Worm (Caenorhabditis elegans) whole organism, young adult: ENCODE results near the gene B0310.1.

Experiments used
- B0035.1 ChIP-seq: sonication (generic microtip); optimal IDR thresholded peaks from 2 replicates; lab custom pipeline; 2016; ENCODE audit warnings: missing genetic modification characterization, mild to moderate bottlenecking, missing compliant biosample characterization, missing genotype, missing genetic modification reagents
- C06A6.2 ChIP-seq: fragments of 200-800 bp; sonication (Bioruptor generic); conservative IDR thresholded peaks from 2 replicates; pipeline ENCODE4 v1.3.6; 2022; ENCODE audit warnings: missing genetic modification characterization, missing compliant biosample characterization
- F57C9.4 ChIP-seq: sonication (generic microtip); optimal IDR thresholded peaks from 2 replicates; lab custom pipeline; 2017; ENCODE audit warnings: mild to moderate bottlenecking, missing genetic modification characterization, missing compliant biosample characterization
- Y56A3A.18 ChIP-seq: fragments of 200-800 bp; sonication (Bioruptor generic); IDR thresholded peaks from 2 replicates; pipeline ENCODE4 v1.3.6; 2022; ENCODE audit warnings: missing genetic modification reagents, missing genetic modification characterization, missing compliant biosample characterization
- Y79H2A.3 ChIP-seq: fragments of 200-800 bp; sonication (Bioruptor generic); conservative IDR thresholded peaks from 2 replicates; pipeline ENCODE4 v1.3.6; 2022; ENCODE audit warnings: missing genetic modification reagents, missing genetic modification characterization, missing compliant biosample characterization
- Y95B8A.8 ChIP-seq: fragments of 200-800 bp; sonication (Bioruptor generic); IDR thresholded peaks from 2 replicates; pipeline ENCODE4 v1.3.6; 2022; ENCODE audit warnings: missing genetic modification reagents, missing genetic modification characterization, missing compliant biosample characterization
- ama-1 ChIP-seq, 3 experiments: fragments of 150-350 bp in 1 of 3; sonication (generic microtip) in 2 of 3; optimal IDR thresholded peaks; 2 replicates each; lab custom pipeline; 2014 to 2018; ENCODE audit warnings: missing biosample characterization in 2 of 3, missing genetic modification characterization in 2 of 3, missing genetic modification reagents in 2 of 3
- attf-5 ChIP-seq: fragments of 200-800 bp; sonication (Bioruptor generic); optimal IDR thresholded peaks from 2 replicates; lab custom pipeline; 2018; ENCODE audit warnings: mild to moderate bottlenecking, missing genetic modification characterization, missing compliant biosample characterization
- bed-1 ChIP-seq: fragments of 200-800 bp; sonication (Bioruptor generic); IDR thresholded peaks from 2 replicates; pipeline ENCODE4 v1.3.6; 2022; ENCODE audit warnings: missing genetic modification reagents, missing genetic modification characterization, missing compliant biosample characterization
- bed-2 ChIP-seq: fragments of 200-800 bp; sonication (Bioruptor generic); IDR thresholded peaks from 2 replicates; pipeline ENCODE4 v1.3.6; 2022; ENCODE audit warnings: missing genetic modification reagents, missing genetic modification characterization, missing compliant biosample characterization
- cebp-1 ChIP-seq, 2 experiments: fragments of 200-800 bp in 1 of 2; sonication (Bioruptor generic) in 1 of 2; sonication (generic microtip) in 1 of 2; IDR thresholded peaks in 1 of 2; optimal IDR thresholded peaks in 1 of 2; 2 replicates each; pipeline versions ENCODE4 v1.3.6 to Lab custom; 2017 to 2022; ENCODE audit warnings: missing compliant biosample characterization in 2 of 2, missing genetic modification characterization in 2 of 2, mild to moderate bottlenecking in 1 of 2, missing genetic modification reagents in 1 of 2, moderate library complexity in 1 of 2
- ceh-27 ChIP-seq: fragments of 200-800 bp; sonication (Bioruptor generic); optimal IDR thresholded peaks from 2 replicates; lab custom pipeline; 2018; ENCODE audit warnings: mild to moderate bottlenecking, missing genetic modification characterization, moderate library complexity, missing compliant biosample characterization
- ceh-58 ChIP-seq: fragments of 200-800 bp; sonication (Bioruptor generic); IDR thresholded peaks from 2 replicates; pipeline ENCODE4 v1.3.6; 2022; ENCODE audit warnings: missing genetic modification characterization, missing compliant biosample characterization
- ceh-91 ChIP-seq: fragments of 200-800 bp; sonication (Bioruptor generic); IDR thresholded peaks from 2 replicates; pipeline ENCODE4 v1.3.6; 2022; ENCODE audit warnings: missing genetic modification reagents, missing genetic modification characterization, missing compliant biosample characterization
- chd-7 ChIP-seq: sonication (generic microtip); optimal IDR thresholded peaks from 2 replicates; lab custom pipeline; 2016; ENCODE audit warnings: mild to moderate bottlenecking, missing genetic modification characterization, moderate library complexity, missing compliant biosample characterization
- dpl-1 ChIP-seq: fragments of 150-350 bp; optimal IDR thresholded peaks from 2 replicates; lab custom pipeline; 2014; ENCODE audit warnings: missing biosample characterization, missing genetic modification reagents, missing genetic modification characterization
- egl-44 ChIP-seq: fragments of 200-800 bp; sonication (Bioruptor generic); IDR thresholded peaks from 2 replicates; pipeline ENCODE4 v1.3.6; 2022; ENCODE audit warnings: missing genetic modification reagents, missing genetic modification characterization, missing compliant biosample characterization
- him-1 ChIP-seq: sonication (generic microtip); optimal IDR thresholded peaks from 2 replicates; lab custom pipeline; 2016; ENCODE audit warnings: missing genotype, missing genetic modification reagents, missing genetic modification characterization, missing compliant biosample characterization
- hlh-26 ChIP-seq: fragments of 200-800 bp; sonication (Bioruptor generic); conservative IDR thresholded peaks from 2 replicates; pipeline ENCODE4 v1.3.6; 2022; ENCODE audit warnings: missing genetic modification reagents, missing genetic modification characterization, missing compliant biosample characterization
- hmg-1.2 ChIP-seq: fragments of 200-800 bp; sonication (Bioruptor generic); IDR thresholded peaks from 2 replicates; pipeline ENCODE4 v1.3.6; 2022; ENCODE audit warnings: missing genetic modification reagents, missing genetic modification characterization, missing compliant biosample characterization
- hmg-20 ChIP-seq: fragments of 200-800 bp; sonication (Bioruptor generic); IDR thresholded peaks from 2 replicates; pipeline ENCODE4 v1.3.6; 2022; ENCODE audit warnings: missing genetic modification reagents, missing genetic modification characterization, missing compliant biosample characterization
- hrde-1 ChIP-seq: sonication (generic microtip); optimal IDR thresholded peaks from 2 replicates; lab custom pipeline; 2016; ENCODE audit warnings: missing genetic modification characterization, mild to moderate bottlenecking, missing compliant biosample characterization, moderate library complexity, missing genotype, missing genetic modification reagents, borderline replicate concordance
- hsf-1 ChIP-seq: fragments of 200-800 bp; sonication (Bioruptor generic); IDR thresholded peaks from 2 replicates; pipeline ENCODE4 v1.3.6; 2022; ENCODE audit warnings: missing genetic modification reagents, missing genetic modification characterization, missing compliant biosample characterization
- lin-54 ChIP-seq: fragments of 200-800 bp; sonication (Bioruptor generic); optimal IDR thresholded peaks from 2 replicates; lab custom pipeline; 2018; ENCODE audit warnings: mild to moderate bottlenecking, missing genetic modification characterization, missing compliant biosample characterization
- lsl-1 ChIP-seq: fragments of 200-800 bp; sonication (Bioruptor generic); optimal IDR thresholded peaks from 2 replicates; lab custom pipeline; 2018; ENCODE audit warnings: mild to moderate bottlenecking, missing genetic modification characterization, moderate library complexity, missing compliant biosample characterization
- madf-3 ChIP-seq: fragments of 200-800 bp; sonication (Bioruptor generic); IDR thresholded peaks from 2 replicates; pipeline ENCODE4 v1.3.6; 2022; ENCODE audit warnings: missing genetic modification reagents, missing genetic modification characterization, missing compliant biosample characterization
- nhr-179 ChIP-seq: sonication (generic microtip); optimal IDR thresholded peaks from 2 replicates; lab custom pipeline; 2016; ENCODE audit warnings: mild to moderate bottlenecking, missing genetic modification characterization, missing compliant biosample characterization
- nhr-80 ChIP-seq: sonication (generic microtip); optimal IDR thresholded peaks from 2 replicates; lab custom pipeline; 2016; ENCODE audit warnings: missing genetic modification characterization, missing compliant biosample characterization
- pbrm-1 ChIP-seq: fragments of 200-800 bp; sonication (Bioruptor generic); IDR thresholded peaks from 2 replicates; pipeline ENCODE4 v1.3.6; 2022; ENCODE audit warnings: missing genetic modification reagents, missing genetic modification characterization, missing compliant biosample characterization
- pha-4 ChIP-seq: fragments of 150-350 bp; sonication (generic microtip); optimal IDR thresholded peaks from 2 replicates; lab custom pipeline; 2014; ENCODE audit warnings: missing biosample characterization, missing genetic modification reagents, missing genetic modification characterization
- rpc-1 ChIP-seq, 2 experiments: fragments of 150-350 bp in 1 of 2; sonication (generic microtip) in 1 of 2; optimal IDR thresholded peaks; 2 replicates each; lab custom pipeline; 2014 to 2018; ENCODE audit warnings: missing biosample characterization in 1 of 2, missing genetic modification characterization in 1 of 2, missing genetic modification reagents in 1 of 2, missing genotype in 1 of 2
- sea-2 ChIP-seq: fragments of 200-800 bp; sonication (Bioruptor generic); IDR thresholded peaks from 2 replicates; pipeline ENCODE4 v1.3.6; 2022; ENCODE audit warnings: missing genetic modification characterization, missing compliant biosample characterization
- snpc-3.4 ChIP-seq: sonication (generic microtip); optimal IDR thresholded peaks from 2 replicates; lab custom pipeline; 2017; ENCODE audit warnings: missing genetic modification characterization, mild to moderate bottlenecking, missing compliant biosample characterization, antibody characterized with exemption, moderate library complexity, missing genotype, missing genetic modification reagents
- tbp1 ChIP-seq: fragments of 200-800 bp; sonication (Bioruptor generic); optimal IDR thresholded peaks from 2 replicates; lab custom pipeline; 2018; ENCODE audit warnings: mild to moderate bottlenecking, missing genetic modification characterization, missing compliant biosample characterization
- tbx-9 ChIP-seq: sonication (generic microtip); optimal IDR thresholded peaks from 2 replicates; lab custom pipeline; 2016; ENCODE audit warnings: borderline replicate concordance, missing genetic modification characterization, inconsistent platforms, missing compliant biosample characterization
- zfh-2 ChIP-seq: fragments of 200-800 bp; sonication (Bioruptor generic); conservative IDR thresholded peaks from 2 replicates; pipeline ENCODE4 v1.3.6; 2022; ENCODE audit warnings: missing genetic modification reagents, missing genetic modification characterization, missing compliant biosample characterization
- ztf-22 ChIP-seq: fragments of 200-800 bp; sonication (Bioruptor generic); optimal IDR thresholded peaks from 2 replicates; lab custom pipeline; 2018; ENCODE audit warnings: mild to moderate bottlenecking, missing genetic modification characterization, moderate library complexity, missing compliant biosample characterization
- ztf-26 ChIP-seq: sonication (generic microtip); optimal IDR thresholded peaks from 2 replicates; lab custom pipeline; 2017; ENCODE audit warnings: missing genetic modification characterization, missing compliant biosample characterization
- ztf-3 ChIP-seq: fragments of 200-800 bp; sonication (Bioruptor generic); optimal IDR thresholded peaks from 2 replicates; lab custom pipeline; 2018; ENCODE audit warnings: mild to moderate bottlenecking, missing genetic modification characterization, missing compliant biosample characterization

B0310.1 gene

ce11 chrX:489635-490105 lies 3.4 kb upstream of the B0310.1 start, which contains the start of gene egl-17 (continued):
- TF ChIP-seq hmg-1.2 (GFP tag; lab: Robert Waterston, UW) (peak; percentile 86), Y79H2A.3 (GFP tag; lab: Robert Waterston, UW) (no peak), zfh-2 (GFP tag; lab: Robert Waterston, UW) (no peak; the same call in 1 of the 2 replicates), ztf-3 (GFP tag; lab: Kevin White, UChicago) (peak; percentile 68), snpc-3.4 (peak; percentile 73), tbx-9 (tag; lab: Kevin White, UChicago) (peak; percentile 66), sea-2 (GFP tag; lab: Robert Waterston, UW) (no peak), hsf-1 (GFP tag; lab: Robert Waterston, UW) (peak; percentile 42; the same call in 1 of the 2 replicates), rpc-1 (optimal IDR thresholded peaks at IDR 0.05; lab: Kevin White, UChicago) (peak; percentile 98), rpc-1 (tag; optimal IDR thresholded peaks at IDR 0.05; lab: Kevin White, UChicago) (peak; percentile 99), Y56A3A.18 (GFP tag; lab: Robert Waterston, UW) (peak; percentile 85), ceh-58 (GFP tag; lab: Robert Waterston, UW) (0 out of 2 replicates have a peak, but pooled peaks have one; percentile 76), C06A6.2 (peak; percentile 71), hlh-26 (GFP tag; lab: Robert Waterston, UW) (no peak), egl-44 (GFP tag; lab: Robert Waterston, UW) (peak; percentile 88), ceh-27 (GFP tag; lab: Kevin White, UChicago) (peak; percentile 86), Y95B8A.8 (GFP tag; lab: Robert Waterston, UW) (no peak), ama-1 (optimal IDR thresholded peaks at IDR 0.05; lab: Kevin White, UChicago) (no peak), ama-1 (GFP tag; optimal IDR thresholded peaks at IDR 0.05; lab: Kevin White, UChicago) (peak; percentile 92 to 96), ztf-22 (GFP tag; lab: Kevin White, UChicago) (peak; percentile 52), pha-4 (tag; lab: Kevin White, UChicago) (no peak), lsl-1 (GFP tag; lab: Kevin White, UChicago) (peak; percentile 28), hrde-1 (peak; percentile 87), pbrm-1 (peak; percentile 75), F57C9.4 (tag; lab: Kevin White, UChicago) (peak; percentile 58), him-1 (tag; lab: Kevin White, UChicago) (peak; percentile 98), ztf-26 (tag; lab: Kevin White, UChicago) (peak; percentile 82), nhr-80 (peak; percentile 45), madf-3 (GFP tag; lab: Robert Waterston, UW) (no peak), ceh-91 (GFP tag; lab: Robert Waterston, UW) (peak; percentile 54), cebp-1 (GFP tag; IDR thresholded peaks at IDR 0.05; lab: Robert Waterston, UW) (no peak), cebp-1 (tag; optimal IDR thresholded peaks at IDR 0.05; lab: Kevin White, UChicago) (peak; percentile 82), dpl-1 (no peak), bed-2 (0 out of 2 replicates have a peak, but pooled peaks have one; percentile 71), lin-54 (GFP tag; lab: Kevin White, UChicago) (peak; percentile 65), chd-7 (tag; lab: Kevin White, UChicago) (peak; percentile 85), hmg-20 (peak; percentile 82), attf-5 (GFP tag; lab: Kevin White, UChicago) (peak; percentile 77), nhr-179 (peak; percentile 62), tbp1 (peak; percentile 95), B0035.1 (tag; lab: Kevin White, UChicago) (peak; percentile 86), bed-1 (GFP tag; lab: Robert Waterston, UW) (0 out of 2 replicates have a peak, but pooled peaks have one; percentile 83)
